Fruit fly (Drosophila melanogaster): ENCODE results near the gene Efr.

- TF ChIP-seq usp (GFP tag; optimal IDR thresholded peaks at IDR 0.05), result no peak
- no peak for TF ChIP-seq foxo (GFP tag; optimal IDR thresholded peaks at IDR 0.05)
- no peak for TF ChIP-seq GATAd (GFP tag; optimal IDR thresholded peaks at IDR 0.05)
- TF ChIP-seq pan (optimal IDR thresholded peaks at IDR 0.05), result no peak
- no peak for TF ChIP-seq Dfd (GFP tag; optimal IDR thresholded peaks at IDR 0.05)
- TF ChIP-seq Abd-B (GFP tag; optimal IDR thresholded peaks at IDR 0.05), result no peak
Observed at dm6 chrX:6199791-6200190, 20.0 kb upstream of the Efr start, which contains the start of gene CG43090.
